Fruit fly (Drosophila melanogaster) whole organism, pupa: ENCODE results near the gene GATAd.

ENCODE experiments used
- CG10348 ChIP-seq: fragments of 200-800 bp; sonication (Bioruptor generic); IDR thresholded peaks from 2 replicates; pipeline ENCODE4 v1.3.6; 2022; ENCODE audit warnings: missing biosample characterization, missing genetic modification characterization
- CG12605 ChIP-seq: fragments of 200-800 bp; sonication (Bioruptor generic); IDR thresholded peaks from 2 replicates; pipeline ENCODE4 v1.3.6; 2022; ENCODE audit warnings: missing biosample characterization, missing genetic modification characterization
- CG13204 ChIP-seq: fragments of 200-800 bp; sonication (Bioruptor generic); optimal IDR thresholded peaks from 2 replicates; lab custom pipeline; 2018; ENCODE audit warnings: missing biosample characterization, mild to moderate bottlenecking, missing genetic modification characterization, moderate library complexity
- CG14655 ChIP-seq: fragments of 200-800 bp; sonication (Bioruptor generic); optimal IDR thresholded peaks from 3 replicates; lab custom pipeline; 2017; ENCODE audit warnings: mild to moderate bottlenecking, missing biosample characterization, missing genetic modification reagents, missing genetic modification characterization
- CG15710 ChIP-seq: fragments of 200-800 bp; sonication (Bioruptor generic); optimal IDR thresholded peaks from 2 replicates; lab custom pipeline; 2018; ENCODE audit warnings: missing biosample characterization, mild to moderate bottlenecking, missing genetic modification characterization, moderate library complexity
- CG17806 ChIP-seq: fragments of 200-800 bp; sonication (Bioruptor generic); optimal IDR thresholded peaks from 2 replicates; lab custom pipeline; 2018; ENCODE audit warnings: missing biosample characterization, mild to moderate bottlenecking, missing genetic modification characterization, moderate library complexity
- CG32121 ChIP-seq: fragments of 200-800 bp; sonication (Bioruptor generic); IDR thresholded peaks from 2 replicates; pipeline ENCODE4 v1.3.6; 2022; ENCODE audit warnings: missing biosample characterization, missing genetic modification characterization
- CG34367 ChIP-seq: fragments of 200-800 bp; sonication (Bioruptor generic); optimal IDR thresholded peaks from 2 replicates; lab custom pipeline; 2018; ENCODE audit warnings: missing biosample characterization, mild to moderate bottlenecking, missing genetic modification characterization
- CG4496 ChIP-seq: fragments of 200-800 bp; sonication (Bioruptor generic); IDR thresholded peaks from 3 replicates; pipeline ENCODE4 v1.3.6; 2022; ENCODE audit warnings: missing biosample characterization, missing genetic modification characterization
- CG8159 ChIP-seq: fragments of 200-800 bp; sonication (Bioruptor generic); optimal IDR thresholded peaks from 3 replicates; lab custom pipeline; 2018; ENCODE audit warnings: missing biosample characterization, mild to moderate bottlenecking, missing genetic modification characterization, moderate library complexity
- CG8301 ChIP-seq: fragments of 200-800 bp; sonication (Bioruptor generic); optimal IDR thresholded peaks from 2 replicates; lab custom pipeline; 2018; ENCODE audit warnings: missing biosample characterization, mild to moderate bottlenecking, missing genetic modification characterization
- CG9948 ChIP-seq: fragments of 200-800 bp; sonication (Bioruptor generic); optimal IDR thresholded peaks from 2 replicates; lab custom pipeline; 2018; ENCODE audit warnings: missing biosample characterization, mild to moderate bottlenecking, missing genetic modification characterization, moderate library complexity
- D1 ChIP-seq: fragments of 200-800 bp; sonication (Bioruptor generic); optimal IDR thresholded peaks from 2 replicates; lab custom pipeline; 2018; ENCODE audit warnings: missing biosample characterization, mild to moderate bottlenecking, missing genetic modification characterization, moderate library complexity
- EcR ChIP-seq: fragments of 200-800 bp; sonication (Bioruptor generic); optimal IDR thresholded peaks from 3 replicates; lab custom pipeline; 2019; ENCODE audit warnings: missing biosample characterization, missing genetic modification characterization, mild to moderate bottlenecking, moderate library complexity, missing genetic modification reagents
- Ets98B ChIP-seq: fragments of 200-800 bp; sonication (Bioruptor generic); IDR thresholded peaks from 2 replicates; pipeline ENCODE4 v1.3.6; 2022; ENCODE audit warnings: missing biosample characterization, missing genetic modification characterization
- Pif1A ChIP-seq: fragments of 200-800 bp; sonication (Bioruptor generic); optimal IDR thresholded peaks from 3 replicates; lab custom pipeline; 2016; ENCODE audit warnings: missing biosample characterization, missing genetic modification characterization
- Pif1B ChIP-seq: fragments of 200-800 bp; sonication (Bioruptor generic); optimal IDR thresholded peaks from 3 replicates; lab custom pipeline; 2016; ENCODE audit warnings: missing biosample characterization, missing genetic modification characterization
- Snoo ChIP-seq: fragments of 200-800 bp; sonication (Bioruptor generic); optimal IDR thresholded peaks from 3 replicates; lab custom pipeline; 2017; ENCODE audit warnings: missing biosample characterization, mild to moderate bottlenecking, missing genetic modification characterization, inconsistent platforms
- fd96Ca ChIP-seq: fragments of 200-800 bp; sonication (Bioruptor generic); IDR thresholded peaks from 3 replicates; pipeline ENCODE4 v1.3.6; 2022; ENCODE audit warnings: missing biosample characterization, missing genetic modification characterization
- gl ChIP-seq: fragments of 200-800 bp; sonication (Bioruptor generic); optimal IDR thresholded peaks from 2 replicates; lab custom pipeline; 2018; ENCODE audit warnings: missing biosample characterization, mild to moderate bottlenecking, missing genetic modification characterization
- rn ChIP-seq: fragments of 200-800 bp; sonication (Bioruptor generic); IDR thresholded peaks from 2 replicates; pipeline ENCODE4 v1.3.6; 2022; ENCODE audit warnings: missing biosample characterization, missing genetic modification characterization

GATAd gene

dm6 chr2L:10376276-10376675, 42.7 kb downstream of the GATAd start:
- TF ChIP-seq fd96Ca (GFP tag; lab: Robert Waterston, UW), result no peak
- no peak for TF ChIP-seq CG34367
- TF ChIP-seq rn (GFP tag; lab: Robert Waterston, UW), result no peak
- TF ChIP-seq CG8159 (tag; lab: Kevin White, UChicago), result no peak
- no peak for TF ChIP-seq CG4496
- TF ChIP-seq CG14655 (GFP tag; lab: Kevin White, UChicago), result no peak
- TF ChIP-seq, all 21 proteins: peak for 0

- no peak for TF ChIP-seq CG17806
- no peak for TF ChIP-seq CG12605 (GFP tag; lab: Robert Waterston, UW)
- TF ChIP-seq Pif1B (GFP tag; lab: Kevin White, UChicago), result no peak
- TF ChIP-seq CG32121 (GFP tag; lab: Robert Waterston, UW), result no peak
- no peak for TF ChIP-seq Ets98B (GFP tag; lab: Robert Waterston, UW)
Observed at dm6 chr2L:10378631-10379030, 45.1 kb downstream of the GATAd start.

dm6 chr2L:10379865-10380264, 46.3 kb downstream of the GATAd start, which contains the start of gene gny:
TSS of gene gny (plus strand) at chr2L:10380103.
- TF ChIP-seq CG34367 (no peak), Pif1A (GFP tag; lab: Kevin White, UChicago) (no peak), fd96Ca (GFP tag; lab: Robert Waterston, UW) (no peak), CG13204 (GFP tag; lab: Kevin White, UChicago) (no peak), CG8159 (tag; lab: Kevin White, UChicago) (no peak), EcR (GFP tag; lab: Kevin White, UChicago) (no peak), CG9948 (tag; lab: Kevin White, UChicago) (no peak), CG4496 (no peak), gl (tag; lab: Kevin White, UChicago) (no peak), rn (GFP tag; lab: Robert Waterston, UW) (no peak), Pif1B (GFP tag; lab: Kevin White, UChicago) (no peak), CG8301 (tag; lab: Kevin White, UChicago) (no peak), CG32121 (GFP tag; lab: Robert Waterston, UW) (no peak), CG15710 (tag; lab: Kevin White, UChicago) (no peak)

dm6 chr2L:10381890-10382450, 48.4 kb downstream of the GATAd start, which contains the start of gene CG5096:
TSS of gene CG5096 (plus strand) at chr2L:10382263.
- TF ChIP-seq rn (GFP tag; lab: Robert Waterston, UW), result no peak
- TF ChIP-seq gl (tag; lab: Kevin White, UChicago), result no peak
- TF ChIP-seq Pif1B (GFP tag; lab: Kevin White, UChicago), result no peak
- no peak for TF ChIP-seq fd96Ca (GFP tag; lab: Robert Waterston, UW)
- no peak for TF ChIP-seq CG8301 (tag; lab: Kevin White, UChicago)
- no peak for TF ChIP-seq EcR (GFP tag; lab: Kevin White, UChicago)
- TF ChIP-seq CG34367, result peak; percentile 3
- no peak for TF ChIP-seq CG14655 (GFP tag; lab: Kevin White, UChicago)
- peak; percentile 41; the same call in 1 of the 2 replicates for TF ChIP-seq CG32121 (GFP tag; lab: Robert Waterston, UW)
- peak; percentile 32 for TF ChIP-seq CG9948 (tag; lab: Kevin White, UChicago)
- peak; percentile 37 for TF ChIP-seq Ets98B (GFP tag; lab: Robert Waterston, UW)
- peak; percentile 72 for TF ChIP-seq CG4496
- no peak for TF ChIP-seq CG12605 (GFP tag; lab: Robert Waterston, UW)
- no peak for TF ChIP-seq CG10348 (GFP tag; lab: Robert Waterston, UW)
- peak; percentile 60 for TF ChIP-seq CG17806
- TF ChIP-seq CG13204 (GFP tag; lab: Kevin White, UChicago), result no peak
- peak; percentile 53 for TF ChIP-seq CG15710 (tag; lab: Kevin White, UChicago)
- peak; percentile 54 for TF ChIP-seq Snoo (tag; lab: Kevin White, UChicago)
- TF ChIP-seq, all 21 proteins: peak for 8

- TF ChIP-seq D1 (no peak), CG8301 (tag; lab: Kevin White, UChicago) (peak; percentile 55), CG13204 (GFP tag; lab: Kevin White, UChicago) (no peak), CG34367 (peak; percentile 43), Snoo (tag; lab: Kevin White, UChicago) (peak; percentile 62), CG9948 (tag; lab: Kevin White, UChicago) (peak; percentile 71), fd96Ca (GFP tag; lab: Robert Waterston, UW) (no peak), CG14655 (GFP tag; lab: Kevin White, UChicago) (no peak), gl (tag; lab: Kevin White, UChicago) (no peak), CG17806 (peak; percentile 66), CG12605 (GFP tag; lab: Robert Waterston, UW) (no peak; the same call in 1 of the 2 replicates), CG8159 (tag; lab: Kevin White, UChicago) (peak; percentile 73), CG15710 (tag; lab: Kevin White, UChicago) (peak; percentile 61), EcR (GFP tag; lab: Kevin White, UChicago) (no peak), Pif1A (GFP tag; lab: Kevin White, UChicago) (peak; percentile 39), CG32121 (GFP tag; lab: Robert Waterston, UW) (peak; percentile 45; the same call in 1 of the 2 replicates), rn (GFP tag; lab: Robert Waterston, UW) (no peak), CG10348 (GFP tag; lab: Robert Waterston, UW) (no peak), Ets98B (GFP tag; lab: Robert Waterston, UW) (peak; percentile 46), CG4496 (peak; percentile 70; the same call in 2 of the 3 replicates), Pif1B (GFP tag; lab: Kevin White, UChicago) (no peak)
Observed at dm6 chr2L:10386208-10386805, 52.8 kb downstream of the GATAd start, which contains the start of the genes Cdk1 and mRpS7. TSS of gene Cdk1 (minus strand) at chr2L:10386262. TSS of gene mRpS7 (plus strand) at chr2L:10386662.
